Worm (Caenorhabditis elegans) whole organism, mixed stage, embryonic: ENCODE results near the gene F54D5.7.

Source experiments
- ceh-43 ChIP-seq: fragments of 200-800 bp; sonication (Bioruptor generic); optimal IDR thresholded peaks from 2 replicates; lab custom pipeline; 2018; ENCODE audit warnings: mild to moderate bottlenecking, missing genetic modification characterization, moderate library complexity, missing compliant biosample characterization
- lin-13 ChIP-seq: fragments of 150-350 bp; optimal IDR thresholded peaks from 2 replicates; lab custom pipeline; 2014; ENCODE audit warnings: missing biosample characterization, missing genetic modification characterization
- lsy-2 ChIP-seq: fragments of 150-350 bp; optimal IDR thresholded peaks from 2 replicates; lab custom pipeline; 2014; ENCODE audit warnings: missing biosample characterization, missing genetic modification characterization
- nhr-12 ChIP-seq: fragments of 150-350 bp; optimal IDR thresholded peaks from 2 replicates; lab custom pipeline; 2014; ENCODE audit warnings: missing biosample characterization, missing genetic modification characterization
- snpc-4 ChIP-seq: fragments of 150-350 bp; optimal IDR thresholded peaks from 2 replicates; lab custom pipeline; 2014; ENCODE audit warnings: missing biosample characterization, missing genetic modification characterization
- unc-62 ChIP-seq: fragments of 150-350 bp; optimal IDR thresholded peaks from 2 replicates; lab custom pipeline; 2014; ENCODE audit warnings: missing biosample characterization, missing genetic modification reagents, missing genetic modification characterization

- TF ChIP-seq lsy-2 = no peak
- no peak for TF ChIP-seq nhr-12 (tag; lab: Kevin White, UChicago)
- no peak for TF ChIP-seq unc-62 (GFP tag; lab: Kevin White, UChicago)
- no peak for TF ChIP-seq ceh-43
- TF ChIP-seq lin-13 (tag; lab: Kevin White, UChicago) = no peak
- no peak for TF ChIP-seq snpc-4 (tag; lab: Kevin White, UChicago)
Observed at ce11 chrII:11521300-11521699, 26.0 kb upstream of the F54D5.7 start, which contains the start of gene Y62F5A.10.
